Fruit fly (Drosophila melanogaster) whole organism, embryonic: ENCODE results near the gene Rdh.

Source experiments
- C15 ChIP-seq: fragments of 200-800 bp; sonication (Bioruptor generic); IDR thresholded peaks from 3 replicates; pipeline ENCODE4 v1.3.6; 2022; ENCODE audit warnings: missing biosample characterization, missing genetic modification characterization
- CG10431 ChIP-seq: fragments of 200-800 bp; sonication (Bioruptor generic); optimal IDR thresholded peaks from 3 replicates; lab custom pipeline; 2018; ENCODE audit warnings: missing biosample characterization, mild to moderate bottlenecking, missing genetic modification characterization
- CG10462 ChIP-seq: fragments of 200-800 bp; sonication (Bioruptor generic); optimal IDR thresholded peaks from 2 replicates; lab custom pipeline; 2016; ENCODE audit warnings: missing biosample characterization, missing genetic modification characterization
- CG10654 ChIP-seq: fragments of 200-800 bp; sonication (Bioruptor generic); optimal IDR thresholded peaks from 2 replicates; lab custom pipeline; 2016; ENCODE audit warnings: missing biosample characterization, missing genetic modification characterization
- CG11504 ChIP-seq: fragments of 200-800 bp; sonication (Bioruptor generic); optimal IDR thresholded peaks from 3 replicates; lab custom pipeline; 2019; ENCODE audit warnings: missing biosample characterization, mild to moderate bottlenecking, missing genetic modification characterization, moderate library complexity
- CG13287 ChIP-seq: fragments of 200-800 bp; sonication (Bioruptor generic); IDR thresholded peaks from 2 replicates; pipeline ENCODE4 v1.3.6; 2022; ENCODE audit warnings: missing biosample characterization, missing genetic modification characterization; ENCODE audit not compliant: partially characterized antibody
- CG13296 ChIP-seq: fragments of 200-800 bp; sonication (Bioruptor generic); optimal IDR thresholded peaks from 3 replicates; lab custom pipeline; 2018; ENCODE audit warnings: missing biosample characterization, mild to moderate bottlenecking, missing genetic modification characterization
- CG15269 ChIP-seq: fragments of 200-800 bp; sonication (Bioruptor generic); optimal IDR thresholded peaks from 2 replicates; lab custom pipeline; 2018; ENCODE audit warnings: missing biosample characterization, mild to moderate bottlenecking, missing genetic modification characterization, moderate library complexity
- CG17612 ChIP-seq: fragments of 200-800 bp; sonication (Bioruptor generic); IDR thresholded peaks from 2 replicates; pipeline ENCODE4 v1.3.6; 2022; ENCODE audit warnings: missing biosample characterization, missing genetic modification characterization
- CG18619 ChIP-seq: fragments of 200-800 bp; sonication (Bioruptor generic); optimal IDR thresholded peaks from 3 replicates; lab custom pipeline; 2017; ENCODE audit warnings: missing biosample characterization, mild to moderate bottlenecking, missing genetic modification characterization
- CG30020 ChIP-seq: fragments of 200-800 bp; optimal IDR thresholded peaks from 2 replicates; lab custom pipeline; 2019; ENCODE audit warnings: missing biosample characterization, mild to moderate bottlenecking, missing genetic modification characterization, moderate library complexity
- CG30431 ChIP-seq: fragments of 200-800 bp; sonication (Bioruptor generic); optimal IDR thresholded peaks from 2 replicates; lab custom pipeline; 2017; ENCODE audit warnings: missing biosample characterization, missing genetic modification characterization
- CG3726 ChIP-seq: fragments of 200-800 bp; sonication (Bioruptor generic); IDR thresholded peaks from 3 replicates; pipeline ENCODE4, ENCODE4 v1.3.6; 2022; ENCODE audit warnings: missing biosample characterization, missing genetic modification characterization
- CG3847 ChIP-seq: fragments of 200-800 bp; sonication (Bioruptor generic); IDR thresholded peaks from 2 replicates; pipeline ENCODE4 v1.3.6; 2022; ENCODE audit warnings: missing biosample characterization, missing genetic modification characterization
- CG6254 ChIP-seq: fragments of 200-800 bp; sonication (Bioruptor generic); optimal IDR thresholded peaks from 3 replicates; lab custom pipeline; 2017; ENCODE audit warnings: mild to moderate bottlenecking, missing biosample characterization, missing genetic modification reagents, missing genetic modification characterization
- CG7357 ChIP-seq: fragments of 200-800 bp; sonication (Bioruptor generic); IDR thresholded peaks from 3 replicates; pipeline ENCODE4 v1.3.6; 2022; ENCODE audit warnings: missing biosample characterization, missing genetic modification characterization
- CG7556 ChIP-seq: fragments of 200-800 bp; sonication (Bioruptor generic); optimal IDR thresholded peaks from 2 replicates; lab custom pipeline; 2017; ENCODE audit warnings: missing biosample characterization, mild to moderate bottlenecking, missing genetic modification characterization
- CG7786 ChIP-seq: fragments of 200-800 bp; sonication (Bioruptor generic); optimal IDR thresholded peaks from 2 replicates; lab custom pipeline; 2016; ENCODE audit warnings: missing biosample characterization, missing genetic modification characterization
- CG8944 ChIP-seq: fragments of 200-800 bp; sonication (Bioruptor generic); optimal IDR thresholded peaks from 3 replicates; lab custom pipeline; 2016; ENCODE audit warnings: missing biosample characterization, missing genetic modification characterization
- CHES-1-like ChIP-seq: fragments of 200-800 bp; sonication (Bioruptor generic); optimal IDR thresholded peaks from 2 replicates; lab custom pipeline; 2016; ENCODE audit warnings: missing biosample characterization, missing genetic modification characterization
- Doc3 ChIP-seq: fragments of 200-800 bp; sonication (Bioruptor generic); IDR thresholded peaks from 3 replicates; pipeline ENCODE4 v1.3.6; 2022; ENCODE audit warnings: missing biosample characterization, missing genetic modification characterization; ENCODE audit not compliant: partially characterized antibody
- GATAe ChIP-seq: fragments of 200-800 bp; sonication (Bioruptor generic); conservative IDR thresholded peaks from 2 replicates; pipeline ENCODE4 v1.3.6; 2022; ENCODE audit warnings: missing biosample characterization, missing genetic modification characterization
- HLH54F ChIP-seq: fragments of 200-800 bp; sonication (Bioruptor generic); optimal IDR thresholded peaks from 3 replicates; lab custom pipeline; 2016; ENCODE audit warnings: missing biosample characterization, missing genetic modification characterization
- Pdp1 ChIP-seq, 2 experiments: fragments of 200-800 bp; sonication (Bioruptor generic); optimal IDR thresholded peaks; 3 replicates each; lab custom pipeline; 2016; ENCODE audit warnings: missing biosample characterization in 2 of 2, missing genetic modification characterization in 2 of 2, mild to moderate bottlenecking in 1 of 2, moderate library complexity in 1 of 2
- Rx ChIP-seq: fragments of 200-800 bp; sonication (Bioruptor generic); IDR thresholded peaks from 2 replicates; pipeline ENCODE4 v1.3.6; 2022; ENCODE audit warnings: missing biosample characterization, missing genetic modification characterization
- Stat92E ChIP-seq, 3 experiments: fragments of >200 bp in 2 of 3; fragments of 200-800 bp in 1 of 3; sonication (Bioruptor generic) in 1 of 3; optimal IDR thresholded peaks; 2 replicates each; lab custom pipeline; 2017 to 2019; ENCODE audit warnings: missing biosample characterization in 3 of 3, missing genetic modification characterization in 3 of 3, mild to moderate bottlenecking in 1 of 3, moderate library complexity in 1 of 3
- Tbp ChIP-seq: fragments of >200 bp; optimal IDR thresholded peaks from 2 replicates; lab custom pipeline; 2018; ENCODE audit warnings: missing biosample characterization, missing genetic modification characterization
- az2 ChIP-seq: fragments of 200-800 bp; sonication (Bioruptor generic); optimal IDR thresholded peaks from 3 replicates; lab custom pipeline; 2016; ENCODE audit warnings: missing biosample characterization, missing genetic modification characterization
- bsh ChIP-seq, 2 experiments: fragments of 200-800 bp; sonication (Bioruptor generic); optimal IDR thresholded peaks; 2 replicates each; lab custom pipeline; 2017 to 2018; ENCODE audit warnings: mild to moderate bottlenecking in 2 of 2, missing biosample characterization in 2 of 2, missing genetic modification characterization in 2 of 2, moderate library complexity in 1 of 2
- chm ChIP-seq: fragments of 200-800 bp; sonication (Bioruptor generic); IDR thresholded peaks from 2 replicates; pipeline ENCODE4 v1.3.6; 2022; ENCODE audit warnings: missing biosample characterization, missing genetic modification characterization
- crc ChIP-seq: fragments of 200-800 bp; sonication (Bioruptor generic); optimal IDR thresholded peaks from 2 replicates; lab custom pipeline; 2016; ENCODE audit warnings: missing biosample characterization, missing genetic modification characterization
- emc ChIP-seq: fragments of 200-800 bp; sonication (Bioruptor generic); optimal IDR thresholded peaks from 2 replicates; lab custom pipeline; 2016; ENCODE audit warnings: missing biosample characterization, missing genetic modification characterization
- eve ChIP-seq, 2 experiments: fragments of >200 bp; optimal IDR thresholded peaks; 2 replicates each; lab custom pipeline; 2017; ENCODE audit warnings: missing biosample characterization in 2 of 2, missing genetic modification characterization in 2 of 2
- eyg ChIP-seq: fragments of 200-800 bp; sonication (Bioruptor generic); optimal IDR thresholded peaks from 3 replicates; lab custom pipeline; 2016; ENCODE audit warnings: missing biosample characterization, missing genetic modification characterization
- fd3F ChIP-seq: fragments of 200-800 bp; sonication (Bioruptor generic); optimal IDR thresholded peaks from 2 replicates; lab custom pipeline; 2018; ENCODE audit warnings: missing biosample characterization, mild to moderate bottlenecking, missing genetic modification characterization, moderate library complexity
- hbn ChIP-seq: fragments of 200-800 bp; sonication (Bioruptor generic); IDR thresholded peaks from 2 replicates; pipeline ENCODE4 v1.3.6; 2022; ENCODE audit warnings: missing biosample characterization, missing genetic modification characterization; ENCODE audit not compliant: partially characterized antibody
- nom ChIP-seq: fragments of 200-800 bp; sonication (Bioruptor generic); optimal IDR thresholded peaks from 2 replicates; lab custom pipeline; 2017; ENCODE audit warnings: missing biosample characterization, missing genetic modification characterization, mild to moderate bottlenecking, moderate library complexity, missing genetic modification reagents
- otp ChIP-seq: fragments of 200-800 bp; sonication (Bioruptor generic); IDR thresholded peaks from 3 replicates; pipeline ENCODE4, ENCODE4 v1.3.6; 2022; ENCODE audit warnings: missing biosample characterization, missing genetic modification characterization
- row ChIP-seq: fragments of 200-800 bp; sonication (Bioruptor generic); IDR thresholded peaks from 3 replicates; pipeline ENCODE4 v1.3.6; 2022; ENCODE audit warnings: missing biosample characterization, missing genetic modification characterization
- salm ChIP-seq: fragments of 200-800 bp; sonication (Bioruptor generic); optimal IDR thresholded peaks from 2 replicates; lab custom pipeline; 2018; ENCODE audit warnings: missing biosample characterization, mild to moderate bottlenecking, missing genetic modification characterization
- scrt ChIP-seq: fragments of 200-800 bp; sonication (Bioruptor generic); optimal IDR thresholded peaks from 2 replicates; lab custom pipeline; 2018; ENCODE audit warnings: missing biosample characterization, mild to moderate bottlenecking, missing genetic modification characterization, moderate library complexity
- sisA ChIP-seq: fragments of 200-800 bp; sonication (Bioruptor generic); IDR thresholded peaks from 2 replicates; pipeline ENCODE4 v1.3.6; 2022; ENCODE audit warnings: missing biosample characterization, missing genetic modification characterization
- ssp ChIP-seq: fragments of 200-800 bp; sonication (Bioruptor generic); IDR thresholded peaks from 2 replicates; pipeline ENCODE4 v1.3.6; 2022; ENCODE audit warnings: missing biosample characterization, missing genetic modification characterization
- toy ChIP-seq: fragments of 200-800 bp; sonication (Bioruptor generic); IDR thresholded peaks from 2 replicates; pipeline ENCODE4 v1.3.6; 2022; ENCODE audit warnings: missing biosample characterization, missing genetic modification characterization
- ttk ChIP-seq: fragments of 200-800 bp; sonication (Bioruptor generic); IDR thresholded peaks from 2 replicates; pipeline ENCODE4 v2.1.2; 2022; ENCODE audit warnings: missing biosample characterization, missing genetic modification characterization
- twi ChIP-seq: fragments of 200-800 bp; optimal IDR thresholded peaks from 2 replicates; lab custom pipeline; 2019; ENCODE audit warnings: missing biosample characterization, mild to moderate bottlenecking, missing genetic modification characterization, moderate library complexity
- vfl ChIP-seq: fragments of 200-800 bp; sonication (Bioruptor generic); optimal IDR thresholded peaks from 2 replicates; lab custom pipeline; 2016; ENCODE audit warnings: missing biosample characterization, missing genetic modification characterization
- vvl ChIP-seq: fragments of 200-800 bp; sonication (Bioruptor generic); IDR thresholded peaks from 2 replicates; pipeline ENCODE4 v1.3.6; 2022; ENCODE audit warnings: missing biosample characterization, missing genetic modification characterization

The Rdh gene

dm6 chr3L:3785002-3785661 lies 40.1 kb upstream of the Rdh start (continued):
- peak; percentile 91 for TF ChIP-seq CG7556
- peak; percentile 44 for TF ChIP-seq GATAe (GFP tag; lab: Robert Waterston, UW)
- peak; percentile 97 for TF ChIP-seq sisA
- peak; percentile 87 for TF ChIP-seq CG3847 (GFP tag; lab: Robert Waterston, UW)
- TF ChIP-seq vfl (GFP tag; lab: Kevin White, UChicago) = peak; percentile 79

dm6 chr3L:3785688-3786087 lies 39.6 kb upstream of the Rdh start:
- TF ChIP-seq Pdp1 (GFP tag; optimal IDR thresholded peaks at IDR 0.05; lab: Kevin White, UChicago) (peak in 1 of 2 experiments; percentile 25), vfl (GFP tag; lab: Kevin White, UChicago) (no peak), az2 (GFP tag; lab: Kevin White, UChicago) (no peak), GATAe (GFP tag; lab: Robert Waterston, UW) (no peak), ttk (GFP tag; lab: Robert Waterston, UW) (0 out of 2 replicates have a peak, but pooled peaks have one; percentile 8), CG10654 (no peak), CG10462 (no peak), emc (GFP tag; lab: Kevin White, UChicago) (no peak), CG8944 (GFP tag; lab: Kevin White, UChicago) (peak; percentile 15), twi (no peak), CG13287 (GFP tag; lab: Robert Waterston, UW) (no peak), ssp (GFP tag; lab: Robert Waterston, UW) (peak; percentile 42; the same call in 1 of the 2 replicates), CG17612 (0 out of 2 replicates have a peak, but pooled peaks have one; percentile 37), Stat92E (GFP tag; optimal IDR thresholded peaks at IDR 0.05; lab: Kevin White, UChicago) (no peak), hbn (GFP tag; lab: Robert Waterston, UW) (no peak), vvl (GFP tag; lab: Robert Waterston, UW) (peak; percentile 20; the same call in 1 of the 2 replicates), eve (GFP tag; optimal IDR thresholded peaks at IDR 0.05; lab: Kevin White, UChicago) (peak in 1 of 2 experiments; percentile 3), CHES-1-like (no peak), Tbp (GFP tag; lab: Kevin White, UChicago) (no peak), eyg (GFP tag; lab: Kevin White, UChicago) (no peak), salm (no peak), nom (GFP tag; lab: Kevin White, UChicago) (no peak), toy (no peak), HLH54F (GFP tag; lab: Kevin White, UChicago) (no peak), Rx (GFP tag; lab: Robert Waterston, UW) (no peak), row (GFP tag; lab: Robert Waterston, UW) (peak; percentile 53; the same call in 2 of the 3 replicates), CG3726 (no peak), C15 (GFP tag; lab: Robert Waterston, UW) (no peak), crc (GFP tag; lab: Kevin White, UChicago) (no peak), CG6254 (no peak), CG30020 (tag; lab: Kevin White, UChicago) (no peak), CG15269 (tag; lab: Kevin White, UChicago) (peak; percentile 16), CG7357 (GFP tag; lab: Robert Waterston, UW) (peak; percentile 48; the same call in 1 of the 3 replicates), CG30431 (GFP tag; lab: Kevin White, UChicago) (no peak), otp (GFP tag; lab: Robert Waterston, UW) (0 out of 3 replicates have a peak, but pooled peaks have one; percentile 6), CG10431 (peak; percentile 96), scrt (GFP tag; lab: Kevin White, UChicago) (no peak), Doc3 (GFP tag; lab: Robert Waterston, UW) (no peak), CG13296 (GFP tag; lab: Kevin White, UChicago) (no peak), CG18619 (GFP tag; lab: Kevin White, UChicago) (no peak), CG7786 (GFP tag; lab: Kevin White, UChicago) (peak; percentile 25), chm (peak; percentile 10; the same call in 1 of the 2 replicates), fd3F (GFP tag; lab: Kevin White, UChicago) (no peak), bsh (GFP tag; optimal IDR thresholded peaks at IDR 0.05; lab: Kevin White, UChicago) (peak in 1 of 2 experiments; percentile 54), CG11504 (tag; lab: Kevin White, UChicago) (peak; percentile 30)
